Worm (Caenorhabditis elegans): ENCODE results near the gene T21D12.12.

ce11 chrIV:293163-293755 is 27.0 kb downstream of the T21D12.12 start:
- no peak for TF ChIP-seq nhr-237 (tag; optimal IDR thresholded peaks at IDR 0.05)
- TF ChIP-seq elt-3 (tag; optimal IDR thresholded peaks at IDR 0.05): no peak
- no peak for TF ChIP-seq ces-1 (GFP tag; optimal IDR thresholded peaks at IDR 0.05)
- TF ChIP-seq blmp-1 (tag; optimal IDR thresholded peaks at IDR 0.05): no peak
- no peak for TF ChIP-seq mab-5 (tag; optimal IDR thresholded peaks at IDR 0.05)
- no peak for TF ChIP-seq lin-13 (tag; optimal IDR thresholded peaks at IDR 0.05)
- TF ChIP-seq unc-39 (tag; optimal IDR thresholded peaks at IDR 0.05): no peak
- no peak for TF ChIP-seq zip-8 (tag; optimal IDR thresholded peaks at IDR 0.05)
- TF ChIP-seq snpc-4 (tag; optimal IDR thresholded peaks at IDR 0.05): no peak
- no peak for TF ChIP-seq ztf-11 (tag; optimal IDR thresholded peaks at IDR 0.05)
